Worm (Caenorhabditis elegans) whole organism, L2 larva: Measurements from ENCODE around the gene nhr-67.

Source experiments
- F13H6.1 ChIP-seq: sonication (generic microtip); optimal IDR thresholded peaks from 2 replicates; lab custom pipeline; 2016; ENCODE audit warnings: missing genetic modification characterization, missing compliant biosample characterization
- ZK546.5 ChIP-seq: sonication (generic microtip); optimal IDR thresholded peaks from 2 replicates; lab custom pipeline; 2017; ENCODE audit warnings: missing biosample characterization, missing genetic modification characterization
- ceh-82 ChIP-seq: fragments of 150-350 bp; optimal IDR thresholded peaks from 2 replicates; lab custom pipeline; 2014; ENCODE audit warnings: missing biosample characterization, missing genetic modification characterization
- egl-27 ChIP-seq: sonication (generic microtip); optimal IDR thresholded peaks from 3 replicates; lab custom pipeline; 2017; ENCODE audit warnings: missing biosample characterization, missing genetic modification reagents, missing genetic modification characterization
- fos-1 ChIP-seq: fragments of 150-350 bp; optimal IDR thresholded peaks from 2 replicates; lab custom pipeline; 2014; ENCODE audit warnings: missing biosample characterization, missing genetic modification characterization
- nhr-11 ChIP-seq: fragments of 150-350 bp; optimal IDR thresholded peaks from 2 replicates; lab custom pipeline; 2014; ENCODE audit warnings: missing biosample characterization, missing genetic modification characterization
- nhr-237 ChIP-seq: fragments of 150-350 bp; optimal IDR thresholded peaks from 2 replicates; lab custom pipeline; 2014; ENCODE audit warnings: missing biosample characterization, missing genetic modification characterization
- unc-55 ChIP-seq: fragments of 150-350 bp; sonication (generic microtip); optimal IDR thresholded peaks from 3 replicates; lab custom pipeline; 2014; ENCODE audit warnings: missing biosample characterization, missing genetic modification reagents, missing genetic modification characterization
- zag-1 ChIP-seq: fragments of 150-350 bp; optimal IDR thresholded peaks from 2 replicates; lab custom pipeline; 2014; ENCODE audit warnings: missing biosample characterization, missing genetic modification characterization

ce11 chrIV:11150844-11151243 lies 18.7 kb upstream of the nhr-67 start, which contains the start of gene C08F8.2:
- TF ChIP-seq zag-1 (tag; lab: Kevin White, UChicago), result no peak
- no peak for TF ChIP-seq egl-27
- TF ChIP-seq F13H6.1 (tag; lab: Kevin White, UChicago), result no peak
- no peak for TF ChIP-seq ZK546.5 (tag; lab: Kevin White, UChicago)
- TF ChIP-seq unc-55 (GFP tag; lab: Kevin White, UChicago), result no peak
- TF ChIP-seq ceh-82 (tag; lab: Kevin White, UChicago), result no peak
- TF ChIP-seq fos-1 (tag; lab: Kevin White, UChicago), result no peak
- TF ChIP-seq nhr-11 (tag; lab: Kevin White, UChicago), result no peak
- TF ChIP-seq nhr-237 (tag; lab: Kevin White, UChicago), result no peak
